Worm (Caenorhabditis elegans): Measurements from ENCODE around the gene mdt-6.

DNA sequence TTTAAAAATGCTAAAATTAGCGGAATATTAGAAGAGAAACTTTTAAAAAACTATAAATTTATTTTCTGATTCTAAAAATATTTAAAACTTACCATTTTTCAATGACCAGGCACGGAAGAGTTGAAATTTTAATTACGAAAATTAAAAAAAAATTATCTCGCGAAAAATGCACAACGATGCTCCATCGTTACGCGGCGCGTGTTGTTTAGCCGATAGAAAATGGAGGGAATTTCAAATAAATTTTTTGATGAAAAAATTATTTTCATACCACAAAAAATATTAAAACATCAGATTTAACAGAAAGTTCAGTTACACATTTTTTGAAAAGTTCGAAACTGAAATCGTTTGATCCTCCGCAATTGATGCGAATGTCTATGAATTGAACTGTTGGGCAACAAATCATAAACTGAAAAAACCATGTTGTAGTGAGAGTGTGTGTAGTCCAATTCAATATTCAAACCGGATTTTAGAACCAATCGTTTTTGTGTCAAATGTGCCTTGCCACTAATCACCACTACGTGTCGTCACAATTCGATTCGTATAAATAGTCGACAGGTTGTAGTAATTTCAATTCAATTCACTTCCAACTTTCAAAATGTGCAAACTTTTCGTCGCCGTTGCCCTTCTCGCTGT lies 8.2 kb downstream of the mdt-6 start, which contains the start of the genes tofu-2 and spig-1:
- TF ChIP-seq zag-1 (tag; optimal IDR thresholded peaks at IDR 0.05): no peak
- no peak for TF ChIP-seq jun-1 (tag; optimal IDR thresholded peaks at IDR 0.05)
- no peak for TF ChIP-seq tbx-2 (tag; optimal IDR thresholded peaks at IDR 0.05)
- no peak for TF ChIP-seq lin-39 (tag; optimal IDR thresholded peaks at IDR 0.05)
- TF ChIP-seq egl-27 (tag; optimal IDR thresholded peaks at IDR 0.05): no peak
- no peak for TF ChIP-seq nhr-12 (tag; optimal IDR thresholded peaks at IDR 0.05)
- TF ChIP-seq pha-4 (tag; optimal IDR thresholded peaks at IDR 0.05): no peak
- TF ChIP-seq nhr-28 (tag; optimal IDR thresholded peaks at IDR 0.05): no peak
- no peak for TF ChIP-seq ceh-28 (tag; optimal IDR thresholded peaks at IDR 0.05)
- TF ChIP-seq nhr-67 (tag; optimal IDR thresholded peaks at IDR 0.05): no peak
- TF ChIP-seq nhr-76 (tag; optimal IDR thresholded peaks at IDR 0.05): no peak
- no peak for TF ChIP-seq fos-1 (tag; optimal IDR thresholded peaks at IDR 0.05)
